Worm (Caenorhabditis elegans): ENCODE data around the gene cyn-7.

cyn-7 gene

ce11 chrV:15136772-15137171, 50.4 kb downstream of the cyn-7 start, which contains the start of gene aipl-1 (continued):
- TF ChIP-seq nhr-23 (tag; optimal IDR thresholded peaks at IDR 0.05) (no peak), peb-1 (tag; optimal IDR thresholded peaks at IDR 0.05) (no peak), fos-1 (tag; optimal IDR thresholded peaks at IDR 0.05) (peak; percentile 72), mbf-1 (tag; optimal IDR thresholded peaks at IDR 0.05) (no peak)
